Fruit fly (Drosophila melanogaster): ENCODE data around the gene mrva.

mrva gene

DNA sequence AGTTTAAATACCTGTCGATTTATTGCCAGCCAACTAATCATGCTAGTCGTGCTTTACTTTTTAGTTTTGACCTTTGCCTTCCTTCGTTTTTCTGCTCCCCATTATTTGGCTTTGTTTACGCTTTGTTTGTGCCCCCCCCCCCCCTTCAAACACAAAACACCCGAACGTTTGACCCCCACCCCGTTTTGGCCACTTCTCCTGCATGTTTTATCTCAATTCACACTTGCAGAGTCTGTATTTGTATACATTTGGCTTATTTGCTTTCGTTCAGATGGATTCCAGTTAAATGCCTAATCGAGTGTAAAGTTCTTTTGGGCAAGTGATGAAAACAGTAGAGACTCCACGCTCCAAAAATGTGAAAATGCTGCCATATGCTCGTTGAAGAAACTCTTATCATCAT is 20.7 kb upstream of the mrva start:
- TF ChIP-seq fkh (GFP tag; optimal IDR thresholded peaks at IDR 0.05), result peak; percentile 79
- TF ChIP-seq salr (GFP tag; optimal IDR thresholded peaks at IDR 0.05), result no peak
- TF ChIP-seq Eip75B (GFP tag; optimal IDR thresholded peaks at IDR 0.05), result no peak
- TF ChIP-seq Met (GFP tag; optimal IDR thresholded peaks at IDR 0.05), result no peak
- TF ChIP-seq Ets21C (GFP tag; optimal IDR thresholded peaks at IDR 0.05), result no peak
- no peak for TF ChIP-seq CG4318 (GFP tag; optimal IDR thresholded peaks at IDR 0.05)
- TF ChIP-seq dac (GFP tag; optimal IDR thresholded peaks at IDR 0.05), result no peak
- no peak for TF ChIP-seq eg (GFP tag; IDR thresholded peaks at IDR 0.05)

DNA sequence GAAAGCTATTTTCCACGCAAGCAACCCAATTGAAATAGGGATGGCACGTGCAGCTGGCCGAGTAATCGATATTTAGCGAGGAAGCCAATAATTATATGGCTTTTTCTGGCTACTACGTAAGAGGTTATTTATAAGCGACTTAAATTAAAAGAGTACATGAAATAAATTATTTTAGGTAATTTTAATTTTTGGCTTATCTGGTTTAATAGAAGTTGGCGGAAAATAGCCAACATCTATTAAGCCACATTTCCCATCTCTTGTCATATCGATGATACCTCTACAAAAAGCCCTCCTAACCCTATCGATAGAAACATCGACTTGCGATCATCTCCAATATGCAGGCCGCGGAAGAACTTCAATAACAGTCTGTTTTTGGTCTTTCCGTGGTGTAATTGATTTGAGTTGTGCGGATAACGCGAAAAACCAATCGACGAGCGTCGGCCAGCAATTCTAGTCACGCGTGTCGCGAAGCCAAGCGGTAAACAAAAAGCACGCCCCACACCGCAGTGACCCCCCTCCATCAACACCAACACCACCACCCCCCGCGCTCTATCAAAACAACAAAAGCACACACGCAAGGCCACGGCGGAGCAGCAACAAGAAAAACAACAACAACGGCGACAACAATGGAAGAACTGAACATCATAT is 19.5 kb upstream of the mrva start, which contains the start of the genes Srp19 and qm:
Srp19 (minus strand) TSS at position 51 of the 648 bp plus-strand sequence.
qm (plus strand) TSS at position 330 of the 648 bp plus-strand sequence.
- TF ChIP-seq net (GFP tag; optimal IDR thresholded peaks at IDR 0.05) (no peak), CG8119 (GFP tag; IDR thresholded peaks at IDR 0.05) (peak; percentile 52; the same call in 1 of the 3 replicates), CG11294 (GFP tag; IDR thresholded peaks at IDR 0.05) (no peak), eg (GFP tag; IDR thresholded peaks at IDR 0.05) (no peak; the same call in 2 of the 3 replicates), CG6792 (GFP tag; optimal IDR thresholded peaks at IDR 0.05) (peak; percentile 5), Hr4 (GFP tag; optimal IDR thresholded peaks at IDR 0.05) (no peak), salr (GFP tag; optimal IDR thresholded peaks at IDR 0.05) (no peak), CG6276 (GFP tag; optimal IDR thresholded peaks at IDR 0.05) (no peak), CG8632 (GFP tag; optimal IDR thresholded peaks at IDR 0.05) (no peak), Eip78C (GFP tag) (peak; percentile 52), CG31627 (GFP tag; optimal IDR thresholded peaks at IDR 0.05) (peak; percentile 50), CG32006 (GFP tag; optimal IDR thresholded peaks at IDR 0.05) (peak; percentile 15), Smox (GFP tag; optimal IDR thresholded peaks at IDR 0.05) (no peak), CG3032 (tag; optimal IDR thresholded peaks at IDR 0.05) (peak; percentile 33), dac (GFP tag; optimal IDR thresholded peaks at IDR 0.05) (no peak), achi (GFP tag; optimal IDR thresholded peaks at IDR 0.05) (peak; percentile 1), topi (GFP tag; optimal IDR thresholded peaks at IDR 0.05) (peak; percentile 38), dsx (GFP tag; optimal IDR thresholded peaks at IDR 0.05; ENCODE audit: poor library complexity, severe bottlenecking) (peak; percentile 37), Blimp-1 (GFP tag; optimal IDR thresholded peaks at IDR 0.05) (no peak), CG11902 (GFP tag; optimal IDR thresholded peaks at IDR 0.05) (no peak), lz (GFP tag; optimal IDR thresholded peaks at IDR 0.05) (peak; percentile 66), ss (GFP tag; optimal IDR thresholded peaks at IDR 0.05) (peak; percentile 67 to 90), Gug (GFP tag; IDR thresholded peaks at IDR 0.05) (no peak), fkh (GFP tag; optimal IDR thresholded peaks at IDR 0.05) (peak; percentile 74), Hr38 (GFP tag; optimal IDR thresholded peaks at IDR 0.05) (no peak), Sox15 (GFP tag; optimal IDR thresholded peaks at IDR 0.05) (no peak), svp (GFP tag) (no peak), Eip75B (GFP tag; optimal IDR thresholded peaks at IDR 0.05) (peak; percentile 54), CG6808 (GFP tag; optimal IDR thresholded peaks at IDR 0.05) (no peak), Sox102F (GFP tag; optimal IDR thresholded peaks at IDR 0.05) (no peak), acj6 (GFP tag; optimal IDR thresholded peaks at IDR 0.05) (no peak), CG3919 (GFP tag; optimal IDR thresholded peaks at IDR 0.05) (peak; percentile 38), CG9139 (GFP tag; optimal IDR thresholded peaks at IDR 0.05) (peak; percentile 33), CG1621 (tag; optimal IDR thresholded peaks at IDR 0.05) (peak; percentile 35), esn (GFP tag; optimal IDR thresholded peaks at IDR 0.05) (peak; percentile 66), vri (GFP tag; optimal IDR thresholded peaks at IDR 0.05) (no peak), Hr39 (GFP tag; optimal IDR thresholded peaks at IDR 0.05) (peak; percentile 31), spab (GFP tag; optimal IDR thresholded peaks at IDR 0.05) (no peak), Lpt (GFP tag; optimal IDR thresholded peaks at IDR 0.05) (no peak), CG6163 (GFP tag; IDR thresholded peaks at IDR 0.05) (no peak; the same call in 2 of the 3 replicates), Eip93F (GFP tag; optimal IDR thresholded peaks at IDR 0.05) (peak; percentile 63), fd85E (GFP tag; optimal IDR thresholded peaks at IDR 0.05) (no peak), CG8319 (GFP tag; optimal IDR thresholded peaks at IDR 0.05) (no peak), cyc (GFP tag; optimal IDR thresholded peaks at IDR 0.05) (peak; percentile 23), Sox14 (GFP tag; optimal IDR thresholded peaks at IDR 0.05) (peak; percentile 41), CG15336 (GFP tag; IDR thresholded peaks at IDR 0.05) (no peak), CG4318 (GFP tag; optimal IDR thresholded peaks at IDR 0.05) (no peak)

Data from whole organism, prepupa.